Worm (Caenorhabditis elegans): ENCODE measurements around the gene C56A3.5.
A peak's percentile ranks its signal among the peaks of the same experiment; 100 is the strongest.

Gene C56A3.5

ce11 chrV:13556746-13557145, 5.0 kb downstream of the C56A3.5 start, which contains the start of gene cav-2 (continued):
- TF ChIP-seq nhr-11 (tag; optimal IDR thresholded peaks at IDR 0.05) (peak; percentile 50), ceh-88 (GFP tag; IDR thresholded peaks at IDR 0.05) (0 out of 2 replicates have a peak, but pooled peaks have one; percentile 29), unc-30 (tag; optimal IDR thresholded peaks at IDR 0.05) (no peak), lsy-2 (tag; optimal IDR thresholded peaks at IDR 0.05) (peak; percentile 83 to 84), pax-3 (tag; optimal IDR thresholded peaks at IDR 0.05) (peak; percentile 99), sox-4 (tag; optimal IDR thresholded peaks at IDR 0.05) (peak; percentile 92), egl-13 (tag; optimal IDR thresholded peaks at IDR 0.05) (peak; percentile 94), efl-3 (GFP tag; optimal IDR thresholded peaks at IDR 0.05) (peak; percentile 61), lin-13 (GFP tag; optimal IDR thresholded peaks at IDR 0.05) (peak; percentile 65)

DNA sequence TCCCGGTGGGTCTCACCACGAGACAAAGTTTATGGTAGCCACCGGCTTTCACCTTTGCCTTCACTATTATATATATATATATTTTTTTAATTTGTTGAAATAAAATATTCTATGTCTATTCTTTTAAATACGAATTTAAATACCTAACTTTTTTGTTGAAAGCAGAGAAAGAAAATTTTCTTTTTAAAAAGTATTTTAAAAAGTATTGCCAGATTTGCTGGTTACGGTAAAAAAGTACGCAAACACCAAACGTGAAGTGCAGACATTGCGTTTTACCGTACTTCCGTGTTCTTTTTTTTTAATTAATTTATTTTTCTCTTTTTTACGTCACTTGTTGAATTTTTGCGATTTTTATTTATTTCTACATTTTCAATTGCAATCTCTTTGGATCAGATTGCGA, 8.2 kb downstream of the C56A3.5 start, which contains the start of gene C56A3.8:
Gene C56A3.8 (plus strand): TSS at position 301 of the 400 bp plus-strand sequence.
- TF ChIP-seq zip-4 (GFP tag; optimal IDR thresholded peaks at IDR 0.05) (no peak), fkh-4 (tag; optimal IDR thresholded peaks at IDR 0.05; ENCODE audit: borderline replicate concordance) (no peak), snpc-4 (tag; optimal IDR thresholded peaks at IDR 0.05) (no peak), mep-1 (tag; optimal IDR thresholded peaks at IDR 0.05) (no peak), swsn-7 (tag; optimal IDR thresholded peaks at IDR 0.05) (no peak), sox-4 (tag; optimal IDR thresholded peaks at IDR 0.05) (no peak), unc-30 (tag; optimal IDR thresholded peaks at IDR 0.05) (no peak), ceh-63 (GFP tag; optimal IDR thresholded peaks at IDR 0.05) (no peak), nhr-19 (GFP tag; conservative IDR thresholded peaks at IDR 0.05) (no peak), pax-3 (tag; optimal IDR thresholded peaks at IDR 0.05) (no peak), nhr-28 (tag; optimal IDR thresholded peaks at IDR 0.05) (no peak), C04F5.9 (tag; optimal IDR thresholded peaks at IDR 0.05) (no peak), unc-130 (tag; optimal IDR thresholded peaks at IDR 0.05) (no peak), efl-3 (GFP tag; optimal IDR thresholded peaks at IDR 0.05) (no peak), ces-1 (GFP tag; optimal IDR thresholded peaks at IDR 0.05) (no peak), C34B4.2 (tag; optimal IDR thresholded peaks at IDR 0.05) (no peak), unc-98 (GFP tag; IDR thresholded peaks at IDR 0.05) (no peak), jun-1 (tag; optimal IDR thresholded peaks at IDR 0.05) (no peak), fkh-10 (GFP tag; optimal IDR thresholded peaks at IDR 0.05) (no peak), ceh-82 (tag; optimal IDR thresholded peaks at IDR 0.05) (no peak)

DNA sequence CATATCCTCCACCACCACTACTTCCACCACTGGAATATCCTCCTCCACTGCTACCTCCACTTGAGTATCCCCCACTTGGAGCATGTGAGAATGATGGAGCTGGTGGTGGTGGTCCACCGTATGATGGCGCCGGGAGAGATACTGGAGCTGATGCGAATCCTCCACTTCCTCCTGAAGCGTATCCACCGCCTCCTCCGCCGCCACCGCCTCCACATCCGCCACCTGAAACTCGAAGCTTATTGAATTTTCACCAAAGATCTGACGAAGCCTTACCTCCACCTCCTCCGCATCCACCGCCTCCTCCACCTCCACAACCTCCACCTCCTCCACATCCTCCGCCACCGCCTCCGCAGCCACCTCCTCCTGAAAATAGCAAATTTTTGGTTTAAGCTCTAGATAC, 11.0 kb downstream of the C56A3.5 start:
- TF ChIP-seq ets-5 (GFP tag; IDR thresholded peaks at IDR 0.05) (no peak), efl-1 (optimal IDR thresholded peaks at IDR 0.05) (no peak), efl-1 (GFP tag; optimal IDR thresholded peaks at IDR 0.05 in 1 of 2) (peak in 1 of 2 experiments; percentile 36)

DNA sequence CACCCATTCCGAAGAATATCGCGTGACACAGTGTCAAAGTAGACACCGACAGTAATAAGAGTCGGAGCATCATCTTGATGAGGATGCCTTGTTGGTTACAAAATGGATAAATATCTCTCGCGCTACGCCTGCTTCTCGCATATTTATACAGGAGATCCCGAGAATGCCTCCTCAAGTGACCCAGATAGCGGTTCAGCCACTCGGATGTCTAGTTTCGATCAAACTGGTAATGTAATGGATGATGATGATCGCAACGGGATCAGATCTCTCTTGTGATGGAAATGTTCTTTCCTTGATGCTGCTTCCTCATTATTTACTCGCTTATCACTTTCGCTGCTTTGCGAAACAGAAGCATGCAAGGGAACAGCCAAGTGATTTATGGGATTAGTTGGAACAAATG, 12.1 kb downstream of the C56A3.5 start, which contains the start of gene grl-17:
Gene grl-17 (minus strand): TSS at position 101 of the 400 bp plus-strand sequence.
- no peak for TF ChIP-seq elt-2 (tag; optimal IDR thresholded peaks at IDR 0.05)
- TF ChIP-seq blmp-1 (tag; optimal IDR thresholded peaks at IDR 0.05): peak; percentile 48

DNA sequence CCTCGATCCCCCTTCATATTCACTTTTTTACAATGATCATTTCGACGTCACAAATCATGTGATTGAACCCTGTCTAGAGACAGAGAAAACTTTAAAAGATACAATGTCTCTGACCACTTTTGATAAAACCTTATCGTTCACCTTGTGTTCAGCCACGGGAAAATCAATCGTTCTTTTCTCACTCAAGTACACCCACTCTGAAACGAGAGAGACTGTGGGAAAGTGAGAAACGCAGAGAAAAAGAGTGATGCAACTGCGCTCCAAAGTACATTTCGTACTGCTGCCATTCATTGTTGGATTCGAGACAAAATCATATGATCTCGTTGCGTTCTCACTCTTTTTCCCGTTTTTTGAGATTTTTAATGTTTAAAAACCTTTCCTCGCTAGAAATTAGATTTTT, 13.4 kb downstream of the C56A3.5 start:
- TF ChIP-seq snpc-4 (tag; optimal IDR thresholded peaks at IDR 0.05) (peak; percentile 79), lin-35 (GFP tag; optimal IDR thresholded peaks at IDR 0.05) (peak; percentile 85 to 91), unc-130 (tag; optimal IDR thresholded peaks at IDR 0.05) (peak; percentile 90), F16B12.6 (tag; optimal IDR thresholded peaks at IDR 0.05) (peak; percentile 44), egl-27 (tag; optimal IDR thresholded peaks at IDR 0.05) (no peak), ceh-90 (tag; optimal IDR thresholded peaks at IDR 0.05) (peak; percentile 50), aly-2 (tag; optimal IDR thresholded peaks at IDR 0.05) (peak; percentile 67), lin-14 (GFP tag; optimal IDR thresholded peaks at IDR 0.05) (peak; percentile 98), unc-98 (GFP tag; IDR thresholded peaks at IDR 0.05) (peak; percentile 37; the same call in 1 of the 2 replicates), tlp-1 (tag; optimal IDR thresholded peaks at IDR 0.05) (no peak), nhr-76 (tag; optimal IDR thresholded peaks at IDR 0.05) (no peak), mab-9 (GFP tag; IDR thresholded peaks at IDR 0.05) (peak; percentile 63), irx-1 (tag; optimal IDR thresholded peaks at IDR 0.05) (peak; percentile 80), unc-62 (GFP tag; optimal IDR thresholded peaks at IDR 0.05) (no peak), efl-1 (optimal IDR thresholded peaks at IDR 0.05) (peak; percentile 86 to 89), efl-1 (GFP tag; optimal IDR thresholded peaks at IDR 0.05 in 1 of 2) (peak; percentile 81 to 98), snu-23 (GFP tag; optimal IDR thresholded peaks at IDR 0.05) (peak; percentile 96), ceh-88 (GFP tag; IDR thresholded peaks at IDR 0.05) (0 out of 2 replicates have a peak, but pooled peaks have one; percentile 33), nhr-90 (tag; optimal IDR thresholded peaks at IDR 0.05; ENCODE audit: poor library complexity) (peak; percentile 92), nhr-28 (tag; optimal IDR thresholded peaks at IDR 0.05) (no peak), elt-2 (tag; optimal IDR thresholded peaks at IDR 0.05) (peak; percentile 92), nhr-237 (tag; optimal IDR thresholded peaks at IDR 0.05) (peak; percentile 43), nhr-20 (tag; optimal IDR thresholded peaks at IDR 0.05) (peak; percentile 98)
